Fruit fly (Drosophila melanogaster) whole organism, wandering third instar larva: Measurements from ENCODE around the gene CG6621.

Source experiments
- Abd-B ChIP-seq: fragments of >200 bp; optimal IDR thresholded peaks from 2 replicates; lab custom pipeline; 2017; ENCODE audit warnings: missing biosample characterization, missing genetic modification characterization
- Dfd ChIP-seq: fragments of >200 bp; optimal IDR thresholded peaks from 2 replicates; lab custom pipeline; 2017; ENCODE audit warnings: missing biosample characterization, missing genetic modification characterization
- Dif ChIP-seq: fragments of 200-275, 200-300 bp; sonication (Bioruptor generic); optimal IDR thresholded peaks from 2 replicates; lab custom pipeline; 2018; ENCODE audit warnings: missing biosample characterization, missing genetic modification characterization; ENCODE audit not compliant: partially characterized antibody
- Hr78 ChIP-seq: fragments of >200 bp; optimal IDR thresholded peaks from 2 replicates; lab custom pipeline; 2017; ENCODE audit warnings: missing biosample characterization, missing genetic modification characterization
- Rel ChIP-seq, 2 experiments: fragments of 200-800 bp; sonication (Bioruptor generic) in 1 of 2; optimal IDR thresholded peaks; 2 replicates in 1 of 2; 3 replicates in 1 of 2; lab custom pipeline; 2016 to 2019; ENCODE audit warnings: mild to moderate bottlenecking in 2 of 2, missing biosample characterization in 2 of 2, missing genetic modification characterization in 2 of 2, moderate library complexity in 1 of 2
- Vsx2 ChIP-seq: fragments of 200-300, 225-300 bp; sonication (Bioruptor generic); optimal IDR thresholded peaks from 2 replicates; lab custom pipeline; 2018; ENCODE audit warnings: missing biosample characterization, missing genetic modification characterization; ENCODE audit not compliant: partially characterized antibody
- dsf ChIP-seq: sonication (Bioruptor generic); optimal IDR thresholded peaks from 2 replicates; lab custom pipeline; 2016; ENCODE audit warnings: missing biosample characterization, missing genetic modification characterization, borderline replicate concordance
- foxo ChIP-seq, 2 experiments: fragments of 200-800 bp; sonication (Bioruptor generic); optimal IDR thresholded peaks; 2 replicates in 1 of 2; 3 replicates in 1 of 2; lab custom pipeline; 2016 to 2017; ENCODE audit warnings: missing biosample characterization in 2 of 2, missing genetic modification characterization in 2 of 2
- h ChIP-seq: fragments of 200-800 bp; sonication (Bioruptor generic); optimal IDR thresholded peaks from 3 replicates; lab custom pipeline; 2016; ENCODE audit warnings: missing biosample characterization, mild to moderate bottlenecking, missing genetic modification characterization
- jim ChIP-seq: fragments of 175-275, 200-325 bp; sonication (Bioruptor generic); optimal IDR thresholded peaks from 2 replicates; lab custom pipeline; 2016; ENCODE audit warnings: missing biosample characterization, mild to moderate bottlenecking, missing genetic modification characterization
- pan ChIP-seq: fragments of >200 bp; optimal IDR thresholded peaks from 2 replicates; lab custom pipeline; 2017
- psq ChIP-seq: fragments of 200-800 bp; sonication (Bioruptor generic); optimal IDR thresholded peaks from 3 replicates; lab custom pipeline; 2017; ENCODE audit warnings: missing biosample characterization, mild to moderate bottlenecking, missing genetic modification characterization, moderate library complexity
- usp ChIP-seq: fragments of >200 bp; optimal IDR thresholded peaks from 2 replicates; lab custom pipeline; 2017; ENCODE audit warnings: missing biosample characterization, missing genetic modification characterization

- no peak for TF ChIP-seq jim (GFP tag; lab: Kevin White, UChicago)
- TF ChIP-seq psq (GFP tag; lab: Kevin White, UChicago): no peak
- peak; percentile 32 for TF ChIP-seq h (GFP tag; lab: Kevin White, UChicago)
- no peak for TF ChIP-seq Dfd (GFP tag; lab: Kevin White, UChicago)
- TF ChIP-seq Hr78 (GFP tag; lab: Kevin White, UChicago): no peak
- TF ChIP-seq Dif (GFP tag; lab: Kevin White, UChicago): no peak
- no peak for TF ChIP-seq dsf (GFP tag; lab: Kevin White, UChicago)
- TF ChIP-seq usp: no peak
- TF ChIP-seq foxo (GFP tag; optimal IDR thresholded peaks at IDR 0.05; lab: Kevin White, UChicago): peak in 1 of 2 experiments; percentile 41
- TF ChIP-seq Rel (GFP tag; optimal IDR thresholded peaks at IDR 0.05; lab: Kevin White, UChicago): no peak
- TF ChIP-seq Rel (tag; optimal IDR thresholded peaks at IDR 0.05; lab: Kevin White, UChicago): peak; percentile 27
- no peak for TF ChIP-seq Vsx2 (GFP tag; lab: Kevin White, UChicago)
- TF ChIP-seq pan (lab: Kevin White, UChicago): no peak
- TF ChIP-seq Abd-B: no peak
Measured at dm6 chr3R:10862773-10863445, 30.4 kb downstream of the CG6621 start, which contains the start of gene CG6574.
